Fruit fly (Drosophila melanogaster): ENCODE measurements around the gene CG5793.

dm6 chr3R:21127352-21127985, at the start of gene CG5793, which contains the start of gene slmb:
- no peak for TF ChIP-seq CG16779 (tag; optimal IDR thresholded peaks at IDR 0.05)
- TF ChIP-seq cyc (GFP tag; optimal IDR thresholded peaks at IDR 0.05), result peak; percentile 49
- TF ChIP-seq Eip78C (GFP tag), result peak; percentile 83
- TF ChIP-seq eg (GFP tag; IDR thresholded peaks at IDR 0.05), result peak; percentile 29; the same call in 1 of the 3 replicates
- TF ChIP-seq Sox15 (GFP tag; optimal IDR thresholded peaks at IDR 0.05), result peak; percentile 29
- TF ChIP-seq CG11294 (GFP tag; IDR thresholded peaks at IDR 0.05), result no peak
- TF ChIP-seq CG11902 (GFP tag; optimal IDR thresholded peaks at IDR 0.05), result no peak
- no peak for TF ChIP-seq OdsH (GFP tag; optimal IDR thresholded peaks at IDR 0.05)
- TF ChIP-seq fd59A (GFP tag; optimal IDR thresholded peaks at IDR 0.05), result no peak
- TF ChIP-seq CG3032 (tag; optimal IDR thresholded peaks at IDR 0.05), result peak; percentile 38

Data from whole organism, prepupa.